Fruit fly (Drosophila melanogaster) whole organism: ENCODE results near the gene CG31908.

Experiments used
- CG8478 ChIP-seq: fragments of >200 bp; optimal IDR thresholded peaks from 2 replicates; lab custom pipeline; 2018; ENCODE audit warnings: inconsistent platforms
- Dll ChIP-seq: fragments of >200 bp; optimal IDR thresholded peaks from 2 replicates; lab custom pipeline; 2017
- EcR ChIP-seq, 2 experiments: fragments of >200 bp; optimal IDR thresholded peaks; 2 replicates each; lab custom pipeline; 2017; ENCODE audit warnings: missing biosample characterization in 2 of 2, missing genetic modification characterization in 2 of 2, missing genetic modification reagents in 2 of 2
- pan ChIP-seq: fragments of >200 bp; optimal IDR thresholded peaks from 2 replicates; lab custom pipeline; 2017
- psq ChIP-seq: fragments of >200 bp; optimal IDR thresholded peaks from 2 replicates; lab custom pipeline; 2017
- usp ChIP-seq: fragments of >200 bp; optimal IDR thresholded peaks from 2 replicates; lab custom pipeline; 2017; ENCODE audit warnings: missing biosample characterization, missing genetic modification characterization, mixed read lengths

The CG31908 gene

dm6 chr2L:7051740-7052139 lies 24.6 kb upstream of the CG31908 start:
- no peak for TF ChIP-seq EcR (GFP tag; optimal IDR thresholded peaks at IDR 0.05; lab: Kevin White, UChicago)
- no peak for TF ChIP-seq psq
- TF ChIP-seq usp (GFP tag; lab: Kevin White, UChicago): no peak
- TF ChIP-seq Dll: no peak
- no peak for TF ChIP-seq pan (lab: Kevin White, UChicago)
- no peak for TF ChIP-seq CG8478 (lab: Kevin White, UChicago)

- TF ChIP-seq pan (lab: Kevin White, UChicago): no peak
- TF ChIP-seq Dll: no peak
- no peak for TF ChIP-seq CG8478 (lab: Kevin White, UChicago)
- no peak for TF ChIP-seq psq
- no peak for TF ChIP-seq EcR (GFP tag; optimal IDR thresholded peaks at IDR 0.05; lab: Kevin White, UChicago)
- TF ChIP-seq usp (GFP tag; lab: Kevin White, UChicago): no peak
Observed at dm6 chr2L:7050492-7051182, 23.4 kb upstream of the CG31908 start.

dm6 chr2L:7049680-7050289 lies 22.6 kb upstream of the CG31908 start:
- TF ChIP-seq psq (no peak), usp (GFP tag; lab: Kevin White, UChicago) (no peak), Dll (no peak), CG8478 (lab: Kevin White, UChicago) (no peak), pan (lab: Kevin White, UChicago) (no peak), EcR (GFP tag; optimal IDR thresholded peaks at IDR 0.05; lab: Kevin White, UChicago) (no peak)

- TF ChIP-seq psq: no peak
- TF ChIP-seq usp (GFP tag; lab: Kevin White, UChicago): no peak
- TF ChIP-seq CG8478 (lab: Kevin White, UChicago): no peak
- TF ChIP-seq EcR (GFP tag; optimal IDR thresholded peaks at IDR 0.05; lab: Kevin White, UChicago): no peak
- peak; percentile 92 for TF ChIP-seq pan (lab: Kevin White, UChicago)
- no peak for TF ChIP-seq Dll
Observed at dm6 chr2L:7049009-7049647, 21.9 kb upstream of the CG31908 start.

dm6 chr2L:7047703-7048102 lies 20.5 kb upstream of the CG31908 start:
- no peak for TF ChIP-seq pan (lab: Kevin White, UChicago)
- TF ChIP-seq Dll: no peak
- no peak for TF ChIP-seq CG8478 (lab: Kevin White, UChicago)
- no peak for TF ChIP-seq usp (GFP tag; lab: Kevin White, UChicago)
- TF ChIP-seq psq: no peak
- TF ChIP-seq EcR (GFP tag; optimal IDR thresholded peaks at IDR 0.05; lab: Kevin White, UChicago): no peak

- no peak for TF ChIP-seq usp (GFP tag; lab: Kevin White, UChicago)
Observed at dm6 chr2L:7043039-7043905, 16.1 kb upstream of the CG31908 start.

- TF ChIP-seq psq (no peak), pan (lab: Kevin White, UChicago) (no peak), CG8478 (lab: Kevin White, UChicago) (no peak), usp (GFP tag; lab: Kevin White, UChicago) (no peak), EcR (GFP tag; optimal IDR thresholded peaks at IDR 0.05; lab: Kevin White, UChicago) (no peak), Dll (no peak)
Observed at dm6 chr2L:7042150-7042811, 15.1 kb upstream of the CG31908 start.

dm6 chr2L:7039342-7039684 lies 12.1 kb upstream of the CG31908 start:
- no peak for TF ChIP-seq usp (GFP tag; lab: Kevin White, UChicago)
- no peak for TF ChIP-seq EcR (GFP tag; optimal IDR thresholded peaks at IDR 0.05; lab: Kevin White, UChicago)
- TF ChIP-seq Dll: no peak
- TF ChIP-seq psq: no peak
- TF ChIP-seq pan (lab: Kevin White, UChicago): no peak
- TF ChIP-seq CG8478 (lab: Kevin White, UChicago): no peak

dm6 chr2L:7038404-7039341 lies 11.5 kb upstream of the CG31908 start:
- TF ChIP-seq EcR (GFP tag; optimal IDR thresholded peaks at IDR 0.05; lab: Kevin White, UChicago) (peak in 1 of 2 experiments; percentile 47), pan (lab: Kevin White, UChicago) (no peak)

dm6 chr2L:7037773-7038327 lies 10.7 kb upstream of the CG31908 start, which contains the start of gene milt:
Gene milt, plus strand, starts transcription at chr2L:7037823.
- peak; percentile 27 for TF ChIP-seq CG8478 (lab: Kevin White, UChicago)
- TF ChIP-seq psq: no peak
- TF ChIP-seq EcR (GFP tag; optimal IDR thresholded peaks at IDR 0.05; lab: Kevin White, UChicago): peak in 1 of 2 experiments; percentile 37
